Worm (Caenorhabditis elegans) whole organism, early embryonic: ENCODE measurements around the gene dex-1.
A peak's percentile ranks its signal among the peaks of the same experiment; 100 is the strongest.

Source experiments
- B0310.2 ChIP-seq: sonication (generic microtip); optimal IDR thresholded peaks from 2 replicates; lab custom pipeline; 2016; ENCODE audit warnings: mild to moderate bottlenecking, missing genetic modification characterization, missing compliant biosample characterization
- F13C5.2 ChIP-seq: sonication (generic microtip); optimal IDR thresholded peaks from 2 replicates; lab custom pipeline; 2017; ENCODE audit warnings: mild to moderate bottlenecking, missing genetic modification characterization, inconsistent platforms, missing compliant biosample characterization
- aly-1 ChIP-seq: sonication (generic microtip); optimal IDR thresholded peaks from 2 replicates; lab custom pipeline; 2016; ENCODE audit warnings: missing genetic modification characterization, missing compliant biosample characterization
- ama-1 ChIP-seq: fragments of 150-350 bp; optimal IDR thresholded peaks from 2 replicates; lab custom pipeline; 2014
- ceh-13 ChIP-seq: fragments of 200-800 bp; sonication (Bioruptor generic); optimal IDR thresholded peaks from 2 replicates; lab custom pipeline; 2018; ENCODE audit warnings: mild to moderate bottlenecking, missing genetic modification characterization, missing compliant biosample characterization
- ceh-36 ChIP-seq: sonication (generic microtip); optimal IDR thresholded peaks from 2 replicates; lab custom pipeline; 2016; ENCODE audit warnings: missing genetic modification characterization, inconsistent platforms, missing compliant biosample characterization
- ets-7 ChIP-seq: sonication (generic microtip); optimal IDR thresholded peaks from 2 replicates; lab custom pipeline; 2016; ENCODE audit warnings: missing genotype, missing genetic modification characterization, missing compliant biosample characterization
- flt-1 ChIP-seq: fragments of 200-800 bp; sonication (Bioruptor generic); IDR thresholded peaks from 2 replicates; pipeline ENCODE4 v1.3.6; 2022; ENCODE audit warnings: missing genetic modification characterization, missing compliant biosample characterization
- hmbx-1 ChIP-seq: sonication (generic microtip); optimal IDR thresholded peaks from 2 replicates; lab custom pipeline; 2016; ENCODE audit warnings: mild to moderate bottlenecking, missing genetic modification characterization, missing compliant biosample characterization
- hmg-4 ChIP-seq: fragments of 200-800 bp; sonication (Bioruptor generic); optimal IDR thresholded peaks from 2 replicates; lab custom pipeline; 2018; ENCODE audit warnings: mild to moderate bottlenecking, missing genetic modification characterization, missing compliant biosample characterization
- hnd-1 ChIP-seq: sonication (generic microtip); optimal IDR thresholded peaks from 2 replicates; lab custom pipeline; 2016; ENCODE audit warnings: missing genetic modification characterization, missing compliant biosample characterization
- pes-1 ChIP-seq: fragments of 200-800 bp; sonication (Bioruptor generic); IDR thresholded peaks from 2 replicates; pipeline ENCODE4 v1.3.6; 2022; ENCODE audit warnings: missing genetic modification reagents, missing genetic modification characterization, missing compliant biosample characterization
- scrt-1 ChIP-seq: fragments of 200-800 bp; sonication (Bioruptor generic); IDR thresholded peaks from 2 replicates; pipeline ENCODE4 v1.3.6; 2022; ENCODE audit warnings: missing genetic modification characterization, missing compliant biosample characterization
- sea-1 ChIP-seq: fragments of 200-800 bp; sonication (Bioruptor generic); conservative IDR thresholded peaks from 2 replicates; pipeline ENCODE4 v1.3.6; 2022; ENCODE audit warnings: missing genetic modification characterization, missing compliant biosample characterization
- tbx-11 ChIP-seq: fragments of 200-800 bp; sonication (Bioruptor generic); IDR thresholded peaks from 2 replicates; pipeline ENCODE4 v1.3.6; 2022; ENCODE audit warnings: missing genetic modification characterization, missing compliant biosample characterization
- tbx-37 ChIP-seq: fragments of 200-800 bp; sonication (Bioruptor generic); conservative IDR thresholded peaks from 2 replicates; pipeline ENCODE4 v1.3.6; 2022; ENCODE audit warnings: missing genetic modification reagents, missing genetic modification characterization, missing compliant biosample characterization
- tra-4 ChIP-seq: sonication (generic microtip); optimal IDR thresholded peaks from 2 replicates; lab custom pipeline; 2017; ENCODE audit warnings: missing genetic modification characterization, missing compliant biosample characterization

Gene dex-1

DNA sequence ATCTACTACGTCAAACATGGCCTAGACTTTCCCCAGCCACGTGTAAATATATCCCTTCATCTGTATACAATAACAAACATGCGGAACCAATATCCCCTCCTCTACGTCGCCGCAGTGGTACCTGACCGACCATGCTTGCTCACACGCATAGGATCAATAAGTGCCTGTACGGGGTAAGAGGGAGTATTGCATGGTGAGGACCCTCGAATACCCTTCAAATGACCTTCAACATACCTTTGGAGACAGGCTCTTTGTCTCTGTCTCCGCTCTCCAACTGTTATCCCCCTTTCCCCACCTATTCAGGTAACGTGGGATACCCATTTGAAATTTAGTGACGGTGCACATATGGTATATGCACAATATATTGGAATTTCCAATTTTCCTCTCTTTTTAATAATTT lies at the start of gene dex-1:
Gene dex-1 (plus strand): TSS at position 132 of the 400 bp plus-strand sequence.
- TF ChIP-seq pes-1 = no peak
- TF ChIP-seq aly-1 (tag; lab: Kevin White, UChicago) = no peak
- no peak for TF ChIP-seq tbx-11 (GFP tag; lab: Robert Waterston, UW)
- no peak for TF ChIP-seq scrt-1 (GFP tag; lab: Robert Waterston, UW)

- no peak for TF ChIP-seq flt-1 (GFP tag; lab: Robert Waterston, UW)
- TF ChIP-seq scrt-1 (GFP tag; lab: Robert Waterston, UW) = no peak
- no peak for TF ChIP-seq pes-1
- TF ChIP-seq B0310.2 (tag; lab: Kevin White, UChicago) = no peak
- TF ChIP-seq ceh-13 (GFP tag; lab: Kevin White, UChicago) = no peak
- TF ChIP-seq aly-1 (tag; lab: Kevin White, UChicago) = no peak
- TF ChIP-seq F13C5.2 (tag; lab: Kevin White, UChicago) = no peak
- no peak for TF ChIP-seq ceh-36 (tag; lab: Kevin White, UChicago)
- no peak for TF ChIP-seq sea-1 (GFP tag; lab: Robert Waterston, UW)
- no peak for TF ChIP-seq hmbx-1 (tag; lab: Kevin White, UChicago)
- no peak for TF ChIP-seq ama-1 (lab: Kevin White, UChicago)
- TF ChIP-seq tbx-11 (GFP tag; lab: Robert Waterston, UW) = no peak
- TF ChIP-seq tra-4 (tag; lab: Kevin White, UChicago) = no peak
- TF ChIP-seq hnd-1 (tag; lab: Kevin White, UChicago) = no peak
- TF ChIP-seq ets-7 (tag; lab: Kevin White, UChicago) = no peak
- no peak for TF ChIP-seq tbx-37
- no peak for TF ChIP-seq hmg-4
Measured at ce11 chrIII:5478011-5478410, 47.9 kb upstream of the dex-1 start, which contains the start of gene R02F2.10. Gene R02F2.10, plus strand, starts transcription at chrIII:5478311.

ce11 chrIII:5478824-5479368 lies 47.0 kb upstream of the dex-1 start, which contains the start of the genes R02F2.6 and R02F2.5:
Gene R02F2.6, minus strand, starts transcription at chrIII:5478924.
Gene R02F2.5, plus strand, starts transcription at chrIII:5479318.
- TF ChIP-seq tra-4 (tag; lab: Kevin White, UChicago) (no peak), flt-1 (GFP tag; lab: Robert Waterston, UW) (no peak), tbx-11 (GFP tag; lab: Robert Waterston, UW) (no peak)

DNA sequence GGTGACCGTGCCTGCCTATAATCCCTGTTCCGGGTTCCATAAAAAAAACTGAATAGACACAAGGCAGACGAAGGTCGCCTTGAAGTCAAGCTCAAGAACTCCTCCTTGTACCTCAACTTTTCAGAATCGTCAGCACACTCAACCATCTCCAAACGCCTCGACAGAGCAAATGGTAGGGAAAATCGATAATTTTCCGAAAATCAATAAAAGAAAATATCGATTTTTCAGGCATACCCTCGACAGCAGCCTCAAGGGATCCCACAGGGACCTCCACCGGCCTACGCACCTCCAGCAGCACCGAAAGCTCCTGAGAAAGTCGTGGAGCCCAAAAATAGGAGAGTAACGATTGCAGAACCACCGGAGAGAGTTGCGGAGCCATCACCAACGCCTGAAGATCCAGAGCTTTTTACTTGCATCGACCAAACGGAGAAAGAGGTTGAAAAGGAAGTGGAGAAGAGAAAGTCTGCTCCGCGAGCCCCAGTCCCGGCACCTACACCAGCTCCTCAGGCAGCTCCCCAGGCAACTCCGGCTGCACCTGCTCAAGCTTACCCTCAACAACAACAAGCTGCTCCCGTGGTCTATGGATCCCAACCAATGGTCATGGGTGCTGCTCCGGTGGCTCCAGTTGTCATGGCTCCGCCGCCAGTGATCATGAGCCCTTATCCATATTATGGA lies 46.3 kb upstream of the dex-1 start:
- TF ChIP-seq tbx-11 (GFP tag; lab: Robert Waterston, UW) (0 out of 2 replicates have a peak, but pooled peaks have one; percentile 7), hmg-4 (no peak)

DNA sequence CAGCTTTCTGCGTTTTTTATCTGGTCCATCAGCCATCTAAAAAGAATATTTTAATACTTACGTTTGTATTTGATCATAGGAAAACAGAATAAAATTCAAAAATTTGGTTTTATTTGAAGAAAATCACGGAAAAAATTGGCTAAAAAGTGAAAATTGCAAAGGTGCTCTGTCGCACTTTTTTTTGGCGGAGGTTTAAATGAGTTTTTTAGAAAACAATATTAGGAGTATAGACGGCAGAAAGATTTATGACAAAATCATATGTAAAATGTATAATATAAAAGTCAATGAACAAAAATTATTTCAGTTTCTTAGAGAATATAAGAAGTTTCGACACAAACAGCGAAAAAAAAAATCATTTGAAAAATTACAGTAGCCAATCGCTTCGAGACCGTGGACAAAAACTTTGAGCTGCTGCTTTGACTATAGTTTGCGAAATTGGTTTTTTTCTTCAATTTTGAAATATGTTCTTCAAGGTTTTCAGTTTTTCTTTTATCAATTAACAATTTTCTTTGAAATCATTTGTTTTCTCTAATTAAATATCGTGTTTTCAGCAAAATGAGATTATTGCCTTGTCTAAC lies 42.1 kb upstream of the dex-1 start, which contains the start of the genes R02F2.7 and R02F2.4:
Gene R02F2.7 (minus strand): TSS at position 36 of the 578 bp plus-strand sequence.
Gene R02F2.4 (plus strand): TSS at position 552 of the 578 bp plus-strand sequence.
- TF ChIP-seq hmg-4 = no peak
- TF ChIP-seq ets-7 (tag; lab: Kevin White, UChicago) = no peak
- no peak for TF ChIP-seq ceh-36 (tag; lab: Kevin White, UChicago)
- TF ChIP-seq hmbx-1 (tag; lab: Kevin White, UChicago) = no peak
- no peak for TF ChIP-seq F13C5.2 (tag; lab: Kevin White, UChicago)
- TF ChIP-seq hnd-1 (tag; lab: Kevin White, UChicago) = no peak
- no peak for TF ChIP-seq tbx-37
- no peak for TF ChIP-seq scrt-1 (GFP tag; lab: Robert Waterston, UW)
- TF ChIP-seq aly-1 (tag; lab: Kevin White, UChicago) = no peak
- TF ChIP-seq sea-1 (GFP tag; lab: Robert Waterston, UW) = no peak
- no peak for TF ChIP-seq tra-4 (tag; lab: Kevin White, UChicago)
- TF ChIP-seq pes-1 = no peak
- TF ChIP-seq B0310.2 (tag; lab: Kevin White, UChicago) = no peak
- no peak for TF ChIP-seq flt-1 (GFP tag; lab: Robert Waterston, UW)
- no peak for TF ChIP-seq tbx-11 (GFP tag; lab: Robert Waterston, UW)
- TF ChIP-seq ama-1 (lab: Kevin White, UChicago) = no peak
- no peak for TF ChIP-seq ceh-13 (GFP tag; lab: Kevin White, UChicago)

- no peak for TF ChIP-seq B0310.2 (tag; lab: Kevin White, UChicago)
- no peak for TF ChIP-seq pes-1
- TF ChIP-seq tbx-11 (GFP tag; lab: Robert Waterston, UW) = no peak
- TF ChIP-seq flt-1 (GFP tag; lab: Robert Waterston, UW) = no peak
- TF ChIP-seq tbx-37 = no peak
- no peak for TF ChIP-seq ceh-36 (tag; lab: Kevin White, UChicago)
- no peak for TF ChIP-seq aly-1 (tag; lab: Kevin White, UChicago)
- no peak for TF ChIP-seq ama-1 (lab: Kevin White, UChicago)
- TF ChIP-seq scrt-1 (GFP tag; lab: Robert Waterston, UW) = no peak
- TF ChIP-seq tra-4 (tag; lab: Kevin White, UChicago) = no peak
- TF ChIP-seq sea-1 (GFP tag; lab: Robert Waterston, UW) = no peak
Measured at ce11 chrIII:5486345-5486744, 39.6 kb upstream of the dex-1 start.

ce11 chrIII:5487087-5487603 lies 38.8 kb upstream of the dex-1 start, which contains the start of gene osg-1:
Gene osg-1, plus strand, starts transcription at chrIII:5487553.
- TF ChIP-seq pes-1 (no peak), hmg-4 (no peak), hnd-1 (tag; lab: Kevin White, UChicago) (no peak), ama-1 (lab: Kevin White, UChicago) (no peak)
